Worm (Caenorhabditis elegans) whole organism, L3 larva: ENCODE data around the gene M6.4.

ENCODE experiments used
- R02D3.7 ChIP-seq: fragments of 150-350 bp; optimal IDR thresholded peaks from 2 replicates; lab custom pipeline; 2014; ENCODE audit warnings: missing biosample characterization, missing genetic modification characterization
- ZK546.5 ChIP-seq: sonication (generic microtip); optimal IDR thresholded peaks from 2 replicates; lab custom pipeline; 2017; ENCODE audit warnings: missing biosample characterization, missing genetic modification characterization
- ama-1 ChIP-seq: fragments of 150-350 bp; optimal IDR thresholded peaks from 2 replicates; lab custom pipeline; 2018
- ceh-82 ChIP-seq: fragments of 150-350 bp; optimal IDR thresholded peaks from 2 replicates; lab custom pipeline; 2014; ENCODE audit warnings: missing biosample characterization, missing genetic modification characterization
- ceh-9 ChIP-seq: sonication (generic microtip); optimal IDR thresholded peaks from 2 replicates; lab custom pipeline; 2018; ENCODE audit warnings: missing biosample characterization, missing genetic modification characterization
- daf-12 ChIP-seq: fragments of 150-350 bp; optimal IDR thresholded peaks from 2 replicates; lab custom pipeline; 2014; ENCODE audit warnings: missing biosample characterization, missing genetic modification reagents, missing genetic modification characterization
- egl-27 ChIP-seq: sonication (generic microtip); optimal IDR thresholded peaks from 4 replicates; lab custom pipeline; 2017; ENCODE audit warnings: missing biosample characterization, missing genetic modification reagents, missing genetic modification characterization
- egl-5 ChIP-seq: fragments of 150-350 bp; optimal IDR thresholded peaks from 2 replicates; lab custom pipeline; 2017; ENCODE audit warnings: missing biosample characterization, missing genetic modification reagents, missing genetic modification characterization, inconsistent platforms
- elt-1 ChIP-seq: fragments of 150-350 bp; optimal IDR thresholded peaks from 2 replicates; lab custom pipeline; 2014; ENCODE audit warnings: missing biosample characterization, missing genetic modification characterization
- elt-2 ChIP-seq: sonication (generic microtip); optimal IDR thresholded peaks from 2 replicates; lab custom pipeline; 2016; ENCODE audit warnings: missing genetic modification reagents, mild to moderate bottlenecking, missing genetic modification characterization, missing compliant biosample characterization
- elt-3 ChIP-seq, 3 experiments: fragments of 150-350 bp in 1 of 3; sonication (generic microtip) in 2 of 3; optimal IDR thresholded peaks; 2 replicates in 2 of 3; 4 replicates in 1 of 3; lab custom pipeline; 2014 to 2017; ENCODE audit warnings: missing biosample characterization in 3 of 3, missing genetic modification characterization in 3 of 3
- fkh-10 ChIP-seq: sonication (generic microtip); optimal IDR thresholded peaks from 2 replicates; lab custom pipeline; 2017; ENCODE audit warnings: missing biosample characterization, missing genetic modification reagents, missing genetic modification characterization
- fos-1 ChIP-seq: fragments of 150-350 bp; optimal IDR thresholded peaks from 2 replicates; lab custom pipeline; 2014; ENCODE audit warnings: missing biosample characterization, missing genetic modification characterization
- lin-15B ChIP-seq: fragments of 150-350 bp; optimal IDR thresholded peaks from 2 replicates; lab custom pipeline; 2014; ENCODE audit warnings: missing biosample characterization, missing genetic modification characterization
- lin-39 ChIP-seq: fragments of 150-350 bp; optimal IDR thresholded peaks from 2 replicates; lab custom pipeline; 2018; ENCODE audit warnings: missing biosample characterization, missing genetic modification reagents, missing genetic modification characterization
- lsy-12 ChIP-seq: sonication (generic microtip); optimal IDR thresholded peaks from 2 replicates; lab custom pipeline; 2016; ENCODE audit warnings: mild to moderate bottlenecking, missing genetic modification characterization, missing compliant biosample characterization
- mdl-1 ChIP-seq: fragments of 150-350 bp; optimal IDR thresholded peaks from 2 replicates; lab custom pipeline; 2014; ENCODE audit warnings: missing biosample characterization, missing genetic modification characterization
- mml-1 ChIP-seq: fragments of 150-350 bp; sonication (generic microtip); optimal IDR thresholded peaks from 3 replicates; lab custom pipeline; 2014; ENCODE audit warnings: missing biosample characterization, missing genetic modification characterization
- nfya-1 ChIP-seq: sonication (generic microtip); optimal IDR thresholded peaks from 2 replicates; lab custom pipeline; 2017; ENCODE audit warnings: missing genetic modification characterization, mild to moderate bottlenecking, missing compliant biosample characterization, antibody characterized with exemption, moderate library complexity; ENCODE audit not compliant: insufficient read depth
- nhr-11 ChIP-seq: fragments of 150-350 bp; optimal IDR thresholded peaks from 2 replicates; lab custom pipeline; 2014; ENCODE audit warnings: missing biosample characterization, missing genetic modification characterization
- nhr-12 ChIP-seq: fragments of 150-350 bp; optimal IDR thresholded peaks from 2 replicates; lab custom pipeline; 2014; ENCODE audit warnings: missing biosample characterization, missing genetic modification characterization
- nhr-28 ChIP-seq: fragments of 150-350 bp; optimal IDR thresholded peaks from 2 replicates; lab custom pipeline; 2014; ENCODE audit warnings: missing biosample characterization, missing genetic modification characterization
- nhr-43 ChIP-seq: sonication (generic microtip); optimal IDR thresholded peaks from 2 replicates; lab custom pipeline; 2016; ENCODE audit warnings: mild to moderate bottlenecking, missing genetic modification characterization, missing compliant biosample characterization; ENCODE audit not compliant: poor library complexity, severe bottlenecking
- nhr-67 ChIP-seq: fragments of 150-350 bp; optimal IDR thresholded peaks from 2 replicates; lab custom pipeline; 2014; ENCODE audit warnings: missing biosample characterization, missing genetic modification characterization
- nhr-76 ChIP-seq: fragments of 150-350 bp; sonication (generic microtip); optimal IDR thresholded peaks from 5 replicates; lab custom pipeline; 2014; ENCODE audit warnings: missing biosample characterization, missing genetic modification characterization
- nhr-77 ChIP-seq: fragments of 150-350 bp; optimal IDR thresholded peaks from 2 replicates; lab custom pipeline; 2014; ENCODE audit warnings: missing biosample characterization, missing genetic modification characterization
- pha-4 ChIP-seq: fragments of 150-350 bp; optimal IDR thresholded peaks from 2 replicates; lab custom pipeline; 2014; ENCODE audit warnings: missing biosample characterization, missing genetic modification reagents, missing genetic modification characterization
- pqm-1 ChIP-seq: fragments of 150-350 bp; optimal IDR thresholded peaks from 2 replicates; lab custom pipeline; 2017; ENCODE audit warnings: missing biosample characterization, missing genetic modification characterization, inconsistent platforms
- skn-1 ChIP-seq: fragments of 150-350 bp; optimal IDR thresholded peaks from 2 replicates; lab custom pipeline; 2014; ENCODE audit warnings: missing biosample characterization, missing genetic modification characterization
- tbx-2 ChIP-seq: sonication (generic microtip); optimal IDR thresholded peaks from 2 replicates; lab custom pipeline; 2016; ENCODE audit warnings: mild to moderate bottlenecking, missing genetic modification characterization, missing compliant biosample characterization
- unc-39 ChIP-seq: sonication (generic microtip); optimal IDR thresholded peaks from 4 replicates; lab custom pipeline; 2017; ENCODE audit warnings: missing biosample characterization, missing genetic modification characterization
- unc-62 ChIP-seq: fragments of 150-350 bp; sonication (generic microtip); optimal IDR thresholded peaks from 4 replicates; lab custom pipeline; 2014; ENCODE audit warnings: missing biosample characterization, missing genetic modification reagents, missing genetic modification characterization
- zag-1 ChIP-seq: fragments of 150-350 bp; optimal IDR thresholded peaks from 2 replicates; lab custom pipeline; 2014; ENCODE audit warnings: missing biosample characterization, missing genetic modification characterization
- ztf-11 ChIP-seq: fragments of 150-350 bp; optimal IDR thresholded peaks from 2 replicates; lab custom pipeline; 2014; ENCODE audit warnings: missing biosample characterization, missing genetic modification characterization
- ztf-4 ChIP-seq: fragments of 150-350 bp; optimal IDR thresholded peaks from 2 replicates; lab custom pipeline; 2014; ENCODE audit warnings: missing biosample characterization, missing genetic modification characterization

M6.4 gene

DNA sequence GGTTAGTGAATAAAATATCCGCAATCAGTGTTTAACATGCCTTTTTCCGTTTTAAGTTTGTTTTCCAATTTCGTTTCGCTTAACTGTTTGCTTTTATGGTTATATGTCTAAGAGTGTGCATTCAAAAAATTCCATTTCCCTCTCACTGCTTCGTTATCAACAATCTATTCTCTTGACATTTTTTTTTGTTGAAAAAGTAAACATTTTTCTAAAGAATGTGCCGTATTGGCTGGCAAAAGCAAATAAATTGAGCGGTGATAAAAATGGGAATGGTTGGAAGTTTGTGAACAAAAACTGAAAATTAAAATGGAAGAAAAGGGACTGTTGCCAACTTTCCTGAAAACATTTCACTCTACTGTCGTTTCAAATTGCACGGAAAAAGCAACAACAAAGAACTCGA, 22.6 kb downstream of the M6.4 start:
- TF ChIP-seq elt-2 (tag; lab: Kevin White, UChicago) (peak; percentile 74), fos-1 (tag; lab: Kevin White, UChicago) (no peak), mml-1 (tag; lab: Kevin White, UChicago) (no peak), lin-39 (tag; lab: Kevin White, UChicago) (no peak), daf-12 (tag; lab: Kevin White, UChicago) (no peak), elt-3 (tag; optimal IDR thresholded peaks at IDR 0.05; lab: Kevin White, UChicago) (no peak), pqm-1 (peak; percentile 12), lin-15B (tag; lab: Kevin White, UChicago) (no peak), ZK546.5 (tag; lab: Kevin White, UChicago) (no peak), elt-1 (no peak), zag-1 (tag; lab: Kevin White, UChicago) (no peak), nhr-67 (tag; lab: Kevin White, UChicago) (no peak), egl-27 (tag; lab: Kevin White, UChicago) (no peak), lsy-12 (tag; lab: Kevin White, UChicago) (no peak), fkh-10 (GFP tag; lab: Kevin White, UChicago) (no peak), ztf-4 (tag; lab: Kevin White, UChicago) (no peak), egl-5 (no peak), nhr-77 (tag; lab: Kevin White, UChicago) (no peak), ztf-11 (tag; lab: Kevin White, UChicago) (no peak), pha-4 (tag; lab: Kevin White, UChicago) (peak; percentile 85), nhr-76 (no peak)
- TF ChIP-seq, all 47 proteins: peak for 3

DNA sequence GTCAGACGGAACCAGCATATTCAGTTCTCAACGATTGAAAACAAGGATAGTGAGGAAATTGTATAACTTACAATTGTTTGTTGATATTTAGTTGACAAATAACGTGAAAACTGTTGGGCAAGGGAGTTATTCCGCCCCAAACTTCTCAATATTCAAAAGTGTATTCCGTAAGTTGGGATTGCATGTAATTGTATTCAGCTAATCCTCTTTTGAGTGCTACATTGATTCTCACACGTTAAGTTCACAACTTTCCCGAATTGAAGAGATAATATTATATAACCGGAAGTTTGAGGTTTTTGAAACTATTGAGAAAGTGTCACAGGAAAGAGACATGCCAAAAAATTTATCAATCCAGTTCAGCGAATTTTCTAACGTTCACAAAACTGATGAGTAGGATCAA, 25.8 kb downstream of the M6.4 start, which contains the start of gene ifc-2:
Gene ifc-2, minus strand, starts transcription at position 101 of the 400 bp plus-strand sequence.
- TF ChIP-seq lin-15B (tag; lab: Kevin White, UChicago), result no peak
- TF ChIP-seq ztf-11 (tag; lab: Kevin White, UChicago), result no peak
- no peak for TF ChIP-seq nhr-12
- TF ChIP-seq tbx-2 (tag; lab: Kevin White, UChicago), result no peak
- TF ChIP-seq egl-5, result no peak
- no peak for TF ChIP-seq skn-1 (tag; lab: Kevin White, UChicago)
- no peak for TF ChIP-seq mdl-1 (tag; lab: Kevin White, UChicago)
- no peak for TF ChIP-seq mml-1 (tag; lab: Kevin White, UChicago)
- no peak for TF ChIP-seq nhr-11 (tag; lab: Kevin White, UChicago)
- TF ChIP-seq ZK546.5 (tag; lab: Kevin White, UChicago), result no peak
- TF ChIP-seq R02D3.7 (tag; lab: Kevin White, UChicago), result no peak
- TF ChIP-seq nhr-67 (tag; lab: Kevin White, UChicago), result no peak
- no peak for TF ChIP-seq lsy-12 (tag; lab: Kevin White, UChicago)

DNA sequence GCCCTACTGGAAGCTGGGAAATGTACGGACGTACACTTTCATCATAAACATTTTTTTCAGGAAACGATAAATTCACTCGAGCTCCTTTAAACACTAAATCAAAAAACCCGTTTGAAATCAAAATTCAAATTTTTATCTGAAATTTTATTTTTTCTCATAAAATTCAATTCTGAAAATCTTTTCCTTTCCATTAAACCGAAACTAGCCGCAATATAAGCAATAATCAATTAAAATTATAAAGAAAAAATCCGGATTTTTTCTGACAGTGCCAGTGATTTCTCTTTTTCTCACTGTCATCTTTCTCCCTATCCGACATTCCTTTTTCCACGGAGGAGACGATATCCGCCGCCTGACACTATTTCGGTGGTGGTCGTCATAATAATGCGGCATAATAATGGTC, 26.9 kb downstream of the M6.4 start, which contains the start of gene lpr-7:
Gene lpr-7, plus strand, starts transcription at position 301 of the 400 bp plus-strand sequence.
- TF ChIP-seq unc-39 (tag; lab: Kevin White, UChicago) (no peak), tbx-2 (tag; lab: Kevin White, UChicago) (no peak), elt-2 (tag; lab: Kevin White, UChicago) (no peak), skn-1 (tag; lab: Kevin White, UChicago) (no peak), ceh-9 (no peak), unc-62 (no peak), nhr-43 (no peak), ztf-11 (tag; lab: Kevin White, UChicago) (no peak), nhr-28 (tag; lab: Kevin White, UChicago) (no peak), ceh-82 (tag; lab: Kevin White, UChicago) (no peak), elt-3 (tag; optimal IDR thresholded peaks at IDR 0.05; lab: Kevin White, UChicago) (no peak), daf-12 (tag; lab: Kevin White, UChicago) (no peak), pqm-1 (no peak), ama-1 (lab: Kevin White, UChicago) (no peak), ztf-4 (tag; lab: Kevin White, UChicago) (no peak), fkh-10 (GFP tag; lab: Kevin White, UChicago) (no peak), pha-4 (tag; lab: Kevin White, UChicago) (no peak), nfya-1 (tag; lab: Kevin White, UChicago) (no peak), R02D3.7 (tag; lab: Kevin White, UChicago) (no peak), lin-15B (tag; lab: Kevin White, UChicago) (no peak)
